Worm (Caenorhabditis elegans) whole organism, L3 larva: ENCODE measurements around the gene dmd-5.
A peak's percentile ranks its signal among the peaks of the same experiment; 100 is the strongest.

Source experiments
- ZK546.5 ChIP-seq: sonication (generic microtip); optimal IDR thresholded peaks from 2 replicates; lab custom pipeline; 2017; ENCODE audit warnings: missing biosample characterization, missing genetic modification characterization
- aly-2 ChIP-seq: fragments of 150-350 bp; optimal IDR thresholded peaks from 2 replicates; lab custom pipeline; 2014; ENCODE audit warnings: missing biosample characterization, missing genetic modification characterization
- ama-1 ChIP-seq: fragments of 150-350 bp; optimal IDR thresholded peaks from 2 replicates; lab custom pipeline; 2018
- ceh-16 ChIP-seq: sonication (generic microtip); optimal IDR thresholded peaks from 2 replicates; lab custom pipeline; 2017; ENCODE audit warnings: missing biosample characterization, missing genetic modification characterization
- ceh-28 ChIP-seq: fragments of 150-350 bp; optimal IDR thresholded peaks from 2 replicates; lab custom pipeline; 2014; ENCODE audit warnings: missing biosample characterization, missing genetic modification reagents, missing genetic modification characterization
- ceh-9 ChIP-seq: sonication (generic microtip); optimal IDR thresholded peaks from 2 replicates; lab custom pipeline; 2018; ENCODE audit warnings: missing biosample characterization, missing genetic modification characterization
- daf-12 ChIP-seq: fragments of 150-350 bp; optimal IDR thresholded peaks from 2 replicates; lab custom pipeline; 2014; ENCODE audit warnings: missing biosample characterization, missing genetic modification reagents, missing genetic modification characterization
- egl-27 ChIP-seq: sonication (generic microtip); optimal IDR thresholded peaks from 4 replicates; lab custom pipeline; 2017; ENCODE audit warnings: missing biosample characterization, missing genetic modification reagents, missing genetic modification characterization
- egl-5 ChIP-seq: fragments of 150-350 bp; optimal IDR thresholded peaks from 2 replicates; lab custom pipeline; 2017; ENCODE audit warnings: missing biosample characterization, missing genetic modification reagents, missing genetic modification characterization, inconsistent platforms
- elt-2 ChIP-seq: sonication (generic microtip); optimal IDR thresholded peaks from 2 replicates; lab custom pipeline; 2016; ENCODE audit warnings: missing genetic modification reagents, mild to moderate bottlenecking, missing genetic modification characterization, missing compliant biosample characterization
- elt-3 ChIP-seq, 3 experiments: fragments of 150-350 bp in 1 of 3; sonication (generic microtip) in 2 of 3; optimal IDR thresholded peaks; 2 replicates in 2 of 3; 4 replicates in 1 of 3; lab custom pipeline; 2014 to 2017; ENCODE audit warnings: missing biosample characterization in 3 of 3, missing genetic modification characterization in 3 of 3
- eor-1 ChIP-seq, 2 experiments: fragments of 150-350 bp; optimal IDR thresholded peaks; 2 replicates each; lab custom pipeline; 2014 to 2018; ENCODE audit warnings: missing biosample characterization in 2 of 2, missing genetic modification characterization in 2 of 2
- fkh-2 ChIP-seq: fragments of 150-350 bp; optimal IDR thresholded peaks from 2 replicates; lab custom pipeline; 2014; ENCODE audit warnings: missing biosample characterization, missing genetic modification reagents, missing genetic modification characterization
- fos-1 ChIP-seq: fragments of 150-350 bp; optimal IDR thresholded peaks from 2 replicates; lab custom pipeline; 2014; ENCODE audit warnings: missing biosample characterization, missing genetic modification characterization
- hmg-11 ChIP-seq: sonication (generic microtip); optimal IDR thresholded peaks from 2 replicates; lab custom pipeline; 2016; ENCODE audit warnings: missing genetic modification characterization, missing compliant biosample characterization
- jun-1 ChIP-seq: fragments of 150-350 bp; optimal IDR thresholded peaks from 2 replicates; lab custom pipeline; 2014; ENCODE audit warnings: missing biosample characterization, missing genetic modification reagents, missing genetic modification characterization
- lin-39 ChIP-seq: fragments of 150-350 bp; optimal IDR thresholded peaks from 2 replicates; lab custom pipeline; 2018; ENCODE audit warnings: missing biosample characterization, missing genetic modification reagents, missing genetic modification characterization
- lsy-12 ChIP-seq: sonication (generic microtip); optimal IDR thresholded peaks from 2 replicates; lab custom pipeline; 2016; ENCODE audit warnings: mild to moderate bottlenecking, missing genetic modification characterization, missing compliant biosample characterization
- mdl-1 ChIP-seq: fragments of 150-350 bp; optimal IDR thresholded peaks from 2 replicates; lab custom pipeline; 2014; ENCODE audit warnings: missing biosample characterization, missing genetic modification characterization
- mml-1 ChIP-seq: fragments of 150-350 bp; sonication (generic microtip); optimal IDR thresholded peaks from 3 replicates; lab custom pipeline; 2014; ENCODE audit warnings: missing biosample characterization, missing genetic modification characterization
- nfya-1 ChIP-seq: sonication (generic microtip); optimal IDR thresholded peaks from 2 replicates; lab custom pipeline; 2017; ENCODE audit warnings: missing genetic modification characterization, mild to moderate bottlenecking, missing compliant biosample characterization, antibody characterized with exemption, moderate library complexity; ENCODE audit not compliant: insufficient read depth
- nhr-11 ChIP-seq: fragments of 150-350 bp; optimal IDR thresholded peaks from 2 replicates; lab custom pipeline; 2014; ENCODE audit warnings: missing biosample characterization, missing genetic modification characterization
- nhr-12 ChIP-seq: fragments of 150-350 bp; optimal IDR thresholded peaks from 2 replicates; lab custom pipeline; 2014; ENCODE audit warnings: missing biosample characterization, missing genetic modification characterization
- nhr-23 ChIP-seq: fragments of 150-350 bp; optimal IDR thresholded peaks from 2 replicates; lab custom pipeline; 2014; ENCODE audit warnings: missing biosample characterization, missing genetic modification reagents, missing genetic modification characterization
- nhr-237 ChIP-seq: fragments of 150-350 bp; optimal IDR thresholded peaks from 2 replicates; lab custom pipeline; 2014; ENCODE audit warnings: missing biosample characterization, missing genetic modification characterization
- nhr-25 ChIP-seq: sonication (generic microtip); optimal IDR thresholded peaks from 2 replicates; lab custom pipeline; 2017; ENCODE audit warnings: missing biosample characterization, missing genetic modification characterization
- nhr-43 ChIP-seq: sonication (generic microtip); optimal IDR thresholded peaks from 2 replicates; lab custom pipeline; 2016; ENCODE audit warnings: mild to moderate bottlenecking, missing genetic modification characterization, missing compliant biosample characterization; ENCODE audit not compliant: poor library complexity, severe bottlenecking
- nhr-67 ChIP-seq: fragments of 150-350 bp; optimal IDR thresholded peaks from 2 replicates; lab custom pipeline; 2014; ENCODE audit warnings: missing biosample characterization, missing genetic modification characterization
- nhr-77 ChIP-seq: fragments of 150-350 bp; optimal IDR thresholded peaks from 2 replicates; lab custom pipeline; 2014; ENCODE audit warnings: missing biosample characterization, missing genetic modification characterization
- pha-4 ChIP-seq: fragments of 150-350 bp; optimal IDR thresholded peaks from 2 replicates; lab custom pipeline; 2014; ENCODE audit warnings: missing biosample characterization, missing genetic modification reagents, missing genetic modification characterization
- pqm-1 ChIP-seq: fragments of 150-350 bp; optimal IDR thresholded peaks from 2 replicates; lab custom pipeline; 2017; ENCODE audit warnings: missing biosample characterization, missing genetic modification characterization, inconsistent platforms
- sea-2 ChIP-seq: fragments of 150-350 bp; sonication (generic microtip); optimal IDR thresholded peaks from 4 replicates; lab custom pipeline; 2014; ENCODE audit warnings: missing biosample characterization, missing genetic modification reagents, missing genetic modification characterization
- skn-1 ChIP-seq: fragments of 150-350 bp; optimal IDR thresholded peaks from 2 replicates; lab custom pipeline; 2014; ENCODE audit warnings: missing biosample characterization, missing genetic modification characterization
- snpc-4 ChIP-seq: fragments of 150-350 bp; optimal IDR thresholded peaks from 2 replicates; lab custom pipeline; 2014; ENCODE audit warnings: missing biosample characterization, missing genetic modification characterization
- tbx-2 ChIP-seq: sonication (generic microtip); optimal IDR thresholded peaks from 2 replicates; lab custom pipeline; 2016; ENCODE audit warnings: mild to moderate bottlenecking, missing genetic modification characterization, missing compliant biosample characterization
- unc-62 ChIP-seq: fragments of 150-350 bp; sonication (generic microtip); optimal IDR thresholded peaks from 4 replicates; lab custom pipeline; 2014; ENCODE audit warnings: missing biosample characterization, missing genetic modification reagents, missing genetic modification characterization
- zag-1 ChIP-seq: fragments of 150-350 bp; optimal IDR thresholded peaks from 2 replicates; lab custom pipeline; 2014; ENCODE audit warnings: missing biosample characterization, missing genetic modification characterization
- ztf-4 ChIP-seq: fragments of 150-350 bp; optimal IDR thresholded peaks from 2 replicates; lab custom pipeline; 2014; ENCODE audit warnings: missing biosample characterization, missing genetic modification characterization

Gene dmd-5

DNA sequence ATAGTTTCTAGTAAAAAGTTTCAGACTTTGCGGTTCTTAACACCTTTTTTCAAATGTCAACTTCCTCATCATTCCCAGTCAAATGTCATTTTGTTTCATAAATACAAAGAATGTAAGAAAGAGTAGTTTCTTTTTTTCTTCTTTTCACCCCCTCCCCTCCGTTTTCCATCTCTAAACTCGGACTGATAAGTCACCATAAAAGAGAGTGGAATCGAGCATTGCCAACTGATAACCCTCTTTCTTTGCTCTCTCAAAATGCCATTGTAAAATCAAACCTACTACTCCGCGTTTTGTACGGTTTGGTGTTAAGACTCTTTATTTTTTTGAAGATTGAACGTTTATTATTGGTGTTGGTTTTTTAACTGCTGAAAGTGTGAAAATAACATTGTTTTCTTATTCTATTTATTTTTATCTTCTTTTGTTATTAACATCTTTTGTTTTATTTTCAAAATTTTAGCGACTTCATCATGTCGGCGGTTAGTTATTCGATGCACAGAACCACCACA lies 24.2 kb downstream of the dmd-5 start, which contains the start of gene ifb-2:
ifb-2 (plus strand) TSS at position 456 of the 506 bp plus-strand sequence.
- TF ChIP-seq ceh-9 (tag; lab: Kevin White, UChicago): no peak
- TF ChIP-seq elt-2 (tag; lab: Kevin White, UChicago): peak; percentile 96
- TF ChIP-seq ama-1 (lab: Kevin White, UChicago): no peak
- TF ChIP-seq sea-2 (GFP tag; lab: Kevin White, UChicago): no peak
- TF ChIP-seq nhr-25 (tag; lab: Kevin White, UChicago): no peak
- TF ChIP-seq pqm-1: peak; percentile 90
- no peak for TF ChIP-seq ceh-16
- TF ChIP-seq, all 47 proteins: peak for 2

ce11 chrII:5748395-5748794 lies 25.6 kb downstream of the dmd-5 start:
- TF ChIP-seq daf-12 (tag; lab: Kevin White, UChicago) (no peak), nfya-1 (no peak), unc-62 (GFP tag; lab: Kevin White, UChicago) (no peak), nhr-12 (tag; lab: Kevin White, UChicago) (no peak), nhr-11 (tag; lab: Kevin White, UChicago) (no peak), nhr-25 (tag; lab: Kevin White, UChicago) (no peak), ZK546.5 (tag; lab: Kevin White, UChicago) (no peak), pha-4 (tag; lab: Kevin White, UChicago) (peak; percentile 39), hmg-11 (tag; lab: Kevin White, UChicago) (no peak), ceh-28 (tag; lab: Kevin White, UChicago) (no peak), egl-5 (tag; lab: Kevin White, UChicago) (no peak), nhr-237 (tag; lab: Kevin White, UChicago) (no peak), zag-1 (tag; lab: Kevin White, UChicago) (no peak), fos-1 (tag; lab: Kevin White, UChicago) (no peak), elt-2 (tag; lab: Kevin White, UChicago) (peak; percentile 100), ceh-16 (no peak), nhr-23 (no peak), mml-1 (no peak), elt-3 (tag; optimal IDR thresholded peaks at IDR 0.05; lab: Kevin White, UChicago) (no peak), fkh-2 (no peak), ztf-4 (tag; lab: Kevin White, UChicago) (no peak), egl-27 (tag; lab: Kevin White, UChicago) (no peak), jun-1 (peak; percentile 76), eor-1 (tag; optimal IDR thresholded peaks at IDR 0.05; lab: Kevin White, UChicago) (no peak), nhr-77 (tag; lab: Kevin White, UChicago) (no peak), pqm-1 (peak; percentile 97), lin-39 (tag; lab: Kevin White, UChicago) (no peak), aly-2 (tag; lab: Kevin White, UChicago) (no peak), nhr-43 (no peak), skn-1 (peak; percentile 1), mdl-1 (tag; lab: Kevin White, UChicago) (no peak), tbx-2 (tag; lab: Kevin White, UChicago) (no peak), lsy-12 (tag; lab: Kevin White, UChicago) (no peak), snpc-4 (tag; lab: Kevin White, UChicago) (no peak), ceh-9 (tag; lab: Kevin White, UChicago) (no peak)
- TF ChIP-seq, all 47 proteins: peak for 5

DNA sequence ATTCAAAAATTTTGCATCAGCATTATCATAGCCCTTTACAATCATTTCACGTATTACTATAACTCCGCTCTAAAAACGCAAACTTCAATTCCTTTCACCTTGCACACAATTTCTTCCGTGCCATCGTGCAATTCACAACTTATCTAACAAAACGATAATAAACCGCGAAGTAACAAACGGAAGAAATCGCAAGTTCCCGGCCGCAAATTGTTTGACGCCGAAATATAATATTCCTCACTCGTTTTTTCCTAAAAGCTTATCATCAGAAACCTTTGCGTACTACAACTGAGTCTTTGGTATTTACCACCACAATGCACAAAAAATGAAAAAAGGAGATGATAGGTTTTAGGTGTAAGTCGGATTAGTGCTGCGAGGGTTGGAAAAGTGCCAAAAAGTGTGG lies 26.7 kb downstream of the dmd-5 start:
- TF ChIP-seq unc-62 (GFP tag; lab: Kevin White, UChicago): no peak
- no peak for TF ChIP-seq nhr-67 (tag; lab: Kevin White, UChicago)
- peak; percentile 94 for TF ChIP-seq elt-2 (tag; lab: Kevin White, UChicago)
- no peak for TF ChIP-seq pha-4 (tag; lab: Kevin White, UChicago)
- TF ChIP-seq, all 47 proteins: peak for 1

DNA sequence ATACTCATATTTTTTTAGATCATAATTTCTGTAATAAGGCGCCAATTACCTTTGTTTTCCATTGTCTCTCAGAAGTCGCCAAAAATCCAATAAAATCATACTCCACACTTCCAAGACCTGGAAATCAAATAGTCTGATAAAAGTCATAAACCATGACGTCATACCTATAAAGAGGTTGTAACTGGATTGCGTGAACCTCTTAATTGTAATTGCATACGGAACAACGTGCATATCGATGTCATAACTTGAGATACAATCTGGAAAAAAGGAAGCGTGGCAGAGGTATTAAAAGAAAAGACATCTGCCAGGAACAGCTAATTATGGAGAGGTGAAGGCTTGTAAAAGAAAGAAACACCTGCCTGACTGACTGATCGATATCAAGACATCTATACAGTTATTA lies 28.9 kb downstream of the dmd-5 start, which contains the start of gene F10C1.9:
F10C1.9 (minus strand) TSS at position 197 of the 400 bp plus-strand sequence.
- TF ChIP-seq nfya-1 (no peak), elt-2 (tag; lab: Kevin White, UChicago) (peak; percentile 69)
- TF ChIP-seq, all 47 proteins: peak for 1
